Fruit fly (Drosophila melanogaster) whole organism, prepupa: Measurements from ENCODE around the gene CG42371.
A peak's percentile ranks its signal among the peaks of the same experiment; 100 is the strongest.

ENCODE experiments used
- Blimp-1 ChIP-seq: fragments of 200-800 bp; sonication (Bioruptor generic); optimal IDR thresholded peaks from 3 replicates; lab custom pipeline; 2017; ENCODE audit warnings: missing biosample characterization, missing genetic modification characterization, mild to moderate bottlenecking, moderate library complexity, missing genetic modification reagents
- CG6854 ChIP-seq: fragments of 200-800 bp; sonication (Bioruptor generic); optimal IDR thresholded peaks from 2 replicates; lab custom pipeline; 2017; ENCODE audit warnings: missing biosample characterization, mild to moderate bottlenecking, missing genetic modification characterization
- CG8119 ChIP-seq: fragments of 200-800 bp; sonication (Bioruptor generic); IDR thresholded peaks from 3 replicates; pipeline ENCODE4 v1.3.6; 2022; ENCODE audit warnings: missing biosample characterization, missing genetic modification characterization
- Eip75B ChIP-seq: fragments of 200-800 bp; sonication (Bioruptor generic); optimal IDR thresholded peaks from 3 replicates; lab custom pipeline; 2016; ENCODE audit warnings: missing biosample characterization, missing genetic modification characterization
- Ets96B ChIP-seq: fragments of 200-800 bp; optimal IDR thresholded peaks from 2 replicates; lab custom pipeline; 2019; ENCODE audit warnings: missing biosample characterization, mild to moderate bottlenecking, missing genetic modification characterization, moderate library complexity
- Gug ChIP-seq: fragments of 200-800 bp; sonication (Bioruptor generic); IDR thresholded peaks from 2 replicates; pipeline ENCODE4 v1.3.6; 2022; ENCODE audit warnings: missing biosample characterization, missing genetic modification characterization
- Hr38 ChIP-seq: sonication (Bioruptor generic); optimal IDR thresholded peaks from 2 replicates; lab custom pipeline; 2016; ENCODE audit warnings: missing biosample characterization, missing genetic modification characterization
- Hr4 ChIP-seq: fragments of 200-800 bp; sonication (Bioruptor generic); optimal IDR thresholded peaks from 3 replicates; lab custom pipeline; 2016; ENCODE audit warnings: missing biosample characterization, missing genetic modification characterization
- Lpt ChIP-seq: fragments of 200-800 bp; sonication (Bioruptor generic); optimal IDR thresholded peaks from 3 replicates; lab custom pipeline; 2016; ENCODE audit warnings: missing biosample characterization, missing genetic modification characterization
- OdsH ChIP-seq: fragments of 200-800 bp; sonication (Bioruptor generic); optimal IDR thresholded peaks from 3 replicates; lab custom pipeline; 2016; ENCODE audit warnings: missing biosample characterization, missing genetic modification characterization
- Sox14 ChIP-seq: fragments of 200-800 bp; sonication (Bioruptor generic); optimal IDR thresholded peaks from 3 replicates; lab custom pipeline; 2016; ENCODE audit warnings: missing biosample characterization, missing genetic modification characterization
- dsx ChIP-seq: fragments of 200-800 bp; optimal IDR thresholded peaks from 3 replicates; lab custom pipeline; 2019; ENCODE audit warnings: missing biosample characterization, mild to moderate bottlenecking, missing genetic modification characterization, moderate library complexity; ENCODE audit not compliant: poor library complexity, severe bottlenecking
- pdm3 ChIP-seq: fragments of 200-800 bp; sonication (Bioruptor generic); optimal IDR thresholded peaks from 3 replicates; lab custom pipeline; 2016; ENCODE audit warnings: missing biosample characterization, missing genetic modification characterization
- topi ChIP-seq: fragments of 200-800 bp; sonication (Bioruptor generic); optimal IDR thresholded peaks from 3 replicates; lab custom pipeline; 2016; ENCODE audit warnings: missing biosample characterization, missing genetic modification characterization

DNA sequence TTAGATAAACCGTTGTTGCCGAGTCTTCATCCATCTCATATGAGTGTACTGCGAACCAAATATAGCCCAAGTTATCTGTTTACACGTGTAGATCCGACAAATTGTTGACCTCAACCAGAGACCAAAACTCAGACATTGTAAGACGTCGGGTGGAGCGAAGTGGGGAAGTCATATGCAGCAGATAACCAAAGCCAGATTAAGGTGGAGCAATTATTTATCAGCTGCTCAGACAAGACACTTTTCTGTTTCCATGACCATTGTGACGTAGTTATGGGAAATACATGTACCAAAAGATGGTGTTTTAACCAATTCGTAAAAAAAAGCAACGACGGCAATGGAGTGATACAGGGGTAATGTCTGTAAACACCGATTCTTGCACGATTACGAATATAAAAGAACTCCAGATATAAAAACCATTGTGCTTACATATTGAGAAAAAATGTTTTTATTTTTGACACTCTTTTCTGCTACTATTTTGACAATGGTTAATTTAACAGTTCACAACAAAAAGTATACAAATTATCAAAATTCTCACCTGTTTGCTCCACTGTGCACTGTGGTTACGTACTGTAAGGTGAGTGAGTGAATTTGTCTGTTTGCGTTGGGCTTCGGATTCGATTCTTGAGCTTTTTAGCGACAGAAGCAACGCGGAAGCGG is 39.6 kb downstream of the CG42371 start:
- TF ChIP-seq Eip75B (GFP tag; lab: Kevin White, UChicago), result peak; percentile 63
- peak; percentile 78 for TF ChIP-seq pdm3 (GFP tag; lab: Kevin White, UChicago)
- TF ChIP-seq Blimp-1 (GFP tag; lab: Kevin White, UChicago), result no peak
- TF ChIP-seq Sox14 (GFP tag; lab: Kevin White, UChicago), result peak; percentile 81
- no peak for TF ChIP-seq Gug (GFP tag; lab: Robert Waterston, UW)
- TF ChIP-seq dsx, result peak; percentile 35
- no peak for TF ChIP-seq CG6854
- no peak for TF ChIP-seq Hr38 (GFP tag; lab: Kevin White, UChicago)
- peak; percentile 63 for TF ChIP-seq OdsH (GFP tag; lab: Kevin White, UChicago)
- peak; percentile 15; the same call in 1 of the 3 replicates for TF ChIP-seq CG8119
- no peak for TF ChIP-seq Lpt (GFP tag; lab: Kevin White, UChicago)
- TF ChIP-seq topi (GFP tag; lab: Kevin White, UChicago), result peak; percentile 81
- peak; percentile 60 for TF ChIP-seq Hr4 (GFP tag; lab: Kevin White, UChicago)
- peak; percentile 64 for TF ChIP-seq Ets96B (tag; lab: Kevin White, UChicago)
